Fruit fly (Drosophila melanogaster) S2 (cell line): ENCODE data around the gene NPF.

Experiments used
- CG8478 ChIP-seq: fragments of >200 bp; optimal IDR thresholded peaks from 2 replicates; lab custom pipeline; 2018
- CTCF ChIP-seq, 2 experiments: fragments of >200 bp; optimal IDR thresholded peaks; 2 replicates each; lab custom pipeline; 2018

DNA sequence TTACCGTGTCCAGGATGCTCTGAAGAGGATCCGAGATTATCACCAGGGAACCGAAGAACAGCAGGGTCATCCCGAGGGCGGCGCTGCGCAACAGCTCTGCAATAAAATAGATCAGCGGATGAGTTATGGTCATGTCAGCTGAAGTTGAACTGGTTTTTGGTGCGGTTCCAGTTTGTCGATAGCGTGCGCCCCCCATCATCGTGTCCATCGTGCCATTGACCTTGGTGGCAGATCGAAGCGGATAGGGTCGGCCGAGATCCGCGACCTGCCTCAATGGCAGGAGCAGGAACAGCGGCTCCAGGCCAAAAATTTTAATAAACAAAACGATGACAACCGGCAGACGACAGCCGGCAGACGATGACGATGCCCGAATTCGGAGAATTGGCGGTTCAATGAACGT is 9.4 kb upstream of the NPF start:
- TF ChIP-seq CG8478, result no peak
- no peak for TF ChIP-seq CTCF (optimal IDR thresholded peaks at IDR 0.05; lab: Kevin White, UChicago)
